Fruit fly (Drosophila melanogaster) whole organism, embryonic: Measurements from ENCODE around the gene Ir31a.
A peak's percentile ranks its signal among the peaks of the same experiment; 100 is the strongest.

ENCODE experiments used
- Bgb ChIP-seq: fragments of 200-800 bp; sonication (Bioruptor generic); IDR thresholded peaks from 2 replicates; pipeline ENCODE4 v1.3.6; 2022; ENCODE audit warnings: missing biosample characterization, missing genetic modification characterization; ENCODE audit not compliant: partially characterized antibody
- Blimp-1 ChIP-seq: fragments of 200-800 bp; sonication (Bioruptor generic); optimal IDR thresholded peaks from 3 replicates; lab custom pipeline; 2018; ENCODE audit warnings: missing biosample characterization, missing genetic modification characterization, mild to moderate bottlenecking, moderate library complexity, missing genetic modification reagents
- CG10267 ChIP-seq: fragments of 200-800 bp; sonication (Bioruptor generic); optimal IDR thresholded peaks from 2 replicates; lab custom pipeline; 2018; ENCODE audit warnings: missing biosample characterization, mild to moderate bottlenecking, missing genetic modification characterization, moderate library complexity
- CG10654 ChIP-seq: fragments of 200-800 bp; sonication (Bioruptor generic); optimal IDR thresholded peaks from 2 replicates; lab custom pipeline; 2016; ENCODE audit warnings: missing biosample characterization, missing genetic modification characterization
- CG11093 ChIP-seq: fragments of 200-800 bp; sonication (Bioruptor generic); IDR thresholded peaks from 3 replicates; pipeline ENCODE4 v1.3.6; 2022; ENCODE audit warnings: missing biosample characterization, missing genetic modification characterization
- CG11398 ChIP-seq: fragments of 200-800 bp; sonication (Bioruptor generic); optimal IDR thresholded peaks from 2 replicates; lab custom pipeline; 2016; ENCODE audit warnings: missing biosample characterization, missing genetic modification characterization
- CG12391 ChIP-seq: fragments of 200-800 bp; sonication (Bioruptor generic); optimal IDR thresholded peaks from 3 replicates; lab custom pipeline; 2018; ENCODE audit warnings: missing biosample characterization, mild to moderate bottlenecking, missing genetic modification characterization, moderate library complexity
- CG15514 ChIP-seq: fragments of 200-800 bp; sonication (Bioruptor generic); optimal IDR thresholded peaks from 3 replicates; lab custom pipeline; 2017; ENCODE audit warnings: missing biosample characterization, missing genetic modification characterization, mild to moderate bottlenecking, moderate library complexity, missing genetic modification reagents
- CG17361 ChIP-seq: fragments of 200-800 bp; sonication (Bioruptor generic); IDR thresholded peaks from 3 replicates; pipeline ENCODE4 v1.3.6; 2022; ENCODE audit warnings: missing biosample characterization, missing genetic modification characterization
- CG30403 ChIP-seq: fragments of 200-800 bp; sonication (Bioruptor generic); optimal IDR thresholded peaks from 3 replicates; lab custom pipeline; 2016; ENCODE audit warnings: missing biosample characterization, missing genetic modification characterization
- CG31441 ChIP-seq: fragments of 200-800 bp; sonication (Bioruptor generic); IDR thresholded peaks from 2 replicates; pipeline ENCODE4 v1.3.6; 2022; ENCODE audit warnings: missing biosample characterization, missing genetic modification characterization
- CG34376 ChIP-seq: fragments of 200-800 bp; sonication (Bioruptor generic); optimal IDR thresholded peaks from 2 replicates; lab custom pipeline; 2018; ENCODE audit warnings: missing biosample characterization, mild to moderate bottlenecking, missing genetic modification characterization
- CTCF ChIP-seq: fragments of 200-800 bp; sonication (Bioruptor generic); optimal IDR thresholded peaks from 2 replicates; lab custom pipeline; 2017; ENCODE audit warnings: missing biosample characterization, mild to moderate bottlenecking, missing genetic modification characterization, moderate library complexity
- Dref ChIP-seq: fragments of 200-800 bp; sonication (Bioruptor generic); IDR thresholded peaks from 2 replicates; pipeline ENCODE4 v1.3.6; 2022; ENCODE audit warnings: missing biosample characterization, missing genetic modification characterization
- ERR ChIP-seq: fragments of 200-800 bp; sonication (Bioruptor generic); optimal IDR thresholded peaks from 2 replicates; lab custom pipeline; 2016; ENCODE audit warnings: missing biosample characterization, missing genetic modification characterization
- Fer3 ChIP-seq: fragments of 200-800 bp; sonication (Bioruptor generic); optimal IDR thresholded peaks from 2 replicates; lab custom pipeline; 2018; ENCODE audit warnings: missing biosample characterization, mild to moderate bottlenecking, missing genetic modification characterization, moderate library complexity
- Hr51 ChIP-seq, 2 experiments: fragments of 200-800 bp; sonication (Bioruptor generic); optimal IDR thresholded peaks; 2 replicates in 1 of 2; 3 replicates in 1 of 2; lab custom pipeline; 2016 to 2018; ENCODE audit warnings: missing biosample characterization in 2 of 2, missing genetic modification characterization in 2 of 2, mild to moderate bottlenecking in 1 of 2, moderate library complexity in 1 of 2
- MBD-R2 ChIP-seq: fragments of 200-800 bp; sonication (Bioruptor generic); IDR thresholded peaks from 2 replicates; pipeline ENCODE4 v1.3.6; 2022; ENCODE audit warnings: missing biosample characterization, missing genetic modification characterization
- Med ChIP-seq: fragments of 200-800 bp; sonication (Bioruptor generic); peaks from one replicate; lab custom pipeline; 2016; ENCODE audit warnings: missing biosample characterization, missing genetic modification characterization, mild to moderate bottlenecking, inconsistent platforms, moderate library complexity
- Nf-YB ChIP-seq: fragments of 200-800 bp; sonication (Bioruptor generic); optimal IDR thresholded peaks from 3 replicates; lab custom pipeline; 2019; ENCODE audit warnings: missing biosample characterization, mild to moderate bottlenecking, missing genetic modification characterization, moderate library complexity
- Opbp ChIP-seq: fragments of 200-800 bp; sonication (Bioruptor generic); IDR thresholded peaks from 3 replicates; pipeline ENCODE4 v1.3.6; 2022; ENCODE audit warnings: missing biosample characterization, missing genetic modification characterization; ENCODE audit not compliant: partially characterized antibody
- Rx ChIP-seq: fragments of 200-800 bp; sonication (Bioruptor generic); IDR thresholded peaks from 2 replicates; pipeline ENCODE4 v1.3.6; 2022; ENCODE audit warnings: missing biosample characterization, missing genetic modification characterization
- Scr ChIP-seq: fragments of 200-800 bp; sonication (Bioruptor generic); IDR thresholded peaks from 2 replicates; pipeline ENCODE4 v1.3.6; 2022; ENCODE audit warnings: missing biosample characterization, missing genetic modification characterization; ENCODE audit not compliant: partially characterized antibody
- Sry-δ ChIP-seq: fragments of 200-800 bp; sonication (Bioruptor generic); optimal IDR thresholded peaks from 2 replicates; lab custom pipeline; 2016; ENCODE audit warnings: missing biosample characterization, missing genetic modification characterization
- Trl ChIP-seq, 3 experiments: fragments of >200 bp in 2 of 3; fragments of 200-800 bp in 1 of 3; sonication (Bioruptor generic) in 1 of 3; optimal IDR thresholded peaks; 2 replicates in 1 of 3; 3 replicates in 2 of 3; lab custom pipeline; 2016 to 2017; ENCODE audit warnings: missing biosample characterization in 1 of 3, missing genetic modification characterization in 1 of 3
- Usf ChIP-seq: fragments of 200-800 bp; sonication (Bioruptor generic); optimal IDR thresholded peaks from 2 replicates; lab custom pipeline; 2017; ENCODE audit warnings: missing genotype, missing biosample characterization, missing genetic modification characterization
- amos ChIP-seq: fragments of 200-800 bp; sonication (Bioruptor generic); IDR thresholded peaks from 2 replicates; pipeline ENCODE4 v1.3.6; 2022; ENCODE audit warnings: missing biosample characterization, missing genetic modification characterization; ENCODE audit not compliant: partially characterized antibody
- ato ChIP-seq: fragments of 200-800 bp; sonication (Bioruptor generic); IDR thresholded peaks from 2 replicates; pipeline ENCODE4 v1.3.6; 2022; ENCODE audit warnings: missing biosample characterization, missing genetic modification characterization; ENCODE audit not compliant: partially characterized antibody
- bbx ChIP-seq: fragments of 200-800 bp; sonication (Bioruptor generic); IDR thresholded peaks from 2 replicates; pipeline ENCODE4 v1.3.6; 2022; ENCODE audit warnings: missing biosample characterization, missing genetic modification characterization; ENCODE audit not compliant: partially characterized antibody
- bigmax ChIP-seq: fragments of 200-800 bp; sonication (Bioruptor generic); optimal IDR thresholded peaks from 2 replicates; lab custom pipeline; 2018; ENCODE audit warnings: missing biosample characterization, mild to moderate bottlenecking, missing genetic modification characterization
- cato ChIP-seq: fragments of 200-800 bp; sonication (Bioruptor generic); optimal IDR thresholded peaks from 2 replicates; lab custom pipeline; 2016; ENCODE audit warnings: missing biosample characterization, missing genetic modification characterization, borderline replicate concordance
- chinmo ChIP-seq: fragments of 200-800 bp; sonication (Bioruptor generic); IDR thresholded peaks from 4 replicates; pipeline ENCODE4 v1.3.6; 2022; ENCODE audit warnings: missing biosample characterization, missing genetic modification characterization; ENCODE audit not compliant: partially characterized antibody
- chm ChIP-seq: fragments of 200-800 bp; sonication (Bioruptor generic); IDR thresholded peaks from 2 replicates; pipeline ENCODE4 v1.3.6; 2022; ENCODE audit warnings: missing biosample characterization, missing genetic modification characterization
- croc ChIP-seq: fragments of 200-800 bp; sonication (Bioruptor generic); conservative IDR thresholded peaks from 3 replicates; pipeline ENCODE4 v1.3.6; 2022; ENCODE audit warnings: missing biosample characterization, missing genetic modification characterization
- danr ChIP-seq: fragments of 200-800 bp; sonication (Bioruptor generic); IDR thresholded peaks from 2 replicates; pipeline ENCODE4 v1.3.6; 2022; ENCODE audit warnings: missing biosample characterization, missing genetic modification characterization
- dmrt11E ChIP-seq: fragments of 200-800 bp; sonication (Bioruptor generic); optimal IDR thresholded peaks from 3 replicates; lab custom pipeline; 2018; ENCODE audit warnings: missing biosample characterization, mild to moderate bottlenecking, missing genetic modification characterization, moderate library complexity
- eve ChIP-seq, 2 experiments: fragments of >200 bp; optimal IDR thresholded peaks; 2 replicates each; lab custom pipeline; 2017; ENCODE audit warnings: missing biosample characterization in 2 of 2, missing genetic modification characterization in 2 of 2
- fd96Cb ChIP-seq: fragments of 200-800 bp; sonication (Bioruptor generic); optimal IDR thresholded peaks from 2 replicates; lab custom pipeline; 2018; ENCODE audit warnings: missing biosample characterization, mild to moderate bottlenecking, missing genetic modification characterization, moderate library complexity
- gro ChIP-seq: fragments of 200-800 bp; sonication (Bioruptor generic); optimal IDR thresholded peaks from 2 replicates; lab custom pipeline; 2016; ENCODE audit warnings: missing biosample characterization, missing genetic modification characterization
- nom ChIP-seq: fragments of 200-800 bp; sonication (Bioruptor generic); optimal IDR thresholded peaks from 2 replicates; lab custom pipeline; 2017; ENCODE audit warnings: missing biosample characterization, missing genetic modification characterization, mild to moderate bottlenecking, moderate library complexity, missing genetic modification reagents
- rib ChIP-seq: fragments of 200-800 bp; sonication (Bioruptor generic); IDR thresholded peaks from 2 replicates; pipeline ENCODE4 v1.3.6; 2022; ENCODE audit warnings: missing biosample characterization, missing genetic modification characterization
- sug ChIP-seq: fragments of 200-800 bp; optimal IDR thresholded peaks from 2 replicates; lab custom pipeline; 2019; ENCODE audit warnings: missing biosample characterization, mild to moderate bottlenecking, missing genetic modification characterization, moderate library complexity
- tll ChIP-seq, 2 experiments: fragments of 200-800 bp in 1 of 2; fragments of >200 bp in 1 of 2; sonication (Bioruptor generic) in 1 of 2; optimal IDR thresholded peaks; 2 replicates each; lab custom pipeline; 2017 to 2019; ENCODE audit warnings: missing biosample characterization in 2 of 2, missing genetic modification characterization in 2 of 2, mild to moderate bottlenecking in 1 of 2, moderate library complexity in 1 of 2
- vvl ChIP-seq: fragments of 200-800 bp; sonication (Bioruptor generic); IDR thresholded peaks from 2 replicates; pipeline ENCODE4 v1.3.6; 2022; ENCODE audit warnings: missing biosample characterization, missing genetic modification characterization

Gene Ir31a

dm6 chr2L:10393467-10393866 lies 11.9 kb upstream of the Ir31a start (continued):
- TF ChIP-seq sug (tag; lab: Kevin White, UChicago) (peak; percentile 99), croc (GFP tag; lab: Robert Waterston, UW) (no peak), gro (no peak), Trl (optimal IDR thresholded peaks at IDR 0.05; lab: Kevin White, UChicago) (no peak), Trl (GFP tag; optimal IDR thresholded peaks at IDR 0.05; lab: Kevin White, UChicago) (no peak), CG10654 (GFP tag; lab: Kevin White, UChicago) (no peak), Bgb (GFP tag; lab: Robert Waterston, UW) (peak; percentile 60), CG34376 (GFP tag; lab: Kevin White, UChicago) (peak; percentile 50), MBD-R2 (GFP tag; lab: Robert Waterston, UW) (no peak), Rx (no peak), danr (no peak), Usf (GFP tag; lab: Kevin White, UChicago) (no peak), CG17361 (GFP tag; lab: Robert Waterston, UW) (no peak), amos (GFP tag; lab: Robert Waterston, UW) (peak; percentile 48; the same call in 1 of the 2 replicates), rib (GFP tag; lab: Robert Waterston, UW) (no peak), CTCF (GFP tag; lab: Kevin White, UChicago) (peak; percentile 4), ato (GFP tag; lab: Robert Waterston, UW) (no peak), dmrt11E (no peak)
- TF ChIP-seq, all 482 proteins: peak for 8

- TF ChIP-seq eve (GFP tag; optimal IDR thresholded peaks at IDR 0.05; lab: Kevin White, UChicago) (peak in 1 of 2 experiments; percentile 13), tll (GFP tag; optimal IDR thresholded peaks at IDR 0.05; lab: Kevin White, UChicago) (no peak)
- TF ChIP-seq, all 482 proteins: peak for 1
Measured at dm6 chr2L:10395035-10395434, 10.3 kb upstream of the Ir31a start.

dm6 chr2L:10395642-10396487 lies 9.5 kb upstream of the Ir31a start, which contains the start of gene Mdh1:
Gene Mdh1, minus strand, starts transcription at chr2L:10396332.
- TF ChIP-seq nom (GFP tag; lab: Kevin White, UChicago), result peak; percentile 52
- TF ChIP-seq CG10267 (tag; lab: Kevin White, UChicago), result no peak
- TF ChIP-seq CG11093 (GFP tag; lab: Robert Waterston, UW), result no peak
- TF ChIP-seq CG31441 (GFP tag; lab: Robert Waterston, UW), result peak; percentile 97
- TF ChIP-seq bbx (GFP tag; lab: Robert Waterston, UW), result peak; percentile 34; the same call in 1 of the 2 replicates
- 0 out of 2 replicates have a peak, but pooled peaks have one; percentile 35 for TF ChIP-seq Scr (GFP tag; lab: Robert Waterston, UW)
- TF ChIP-seq CG11398 (GFP tag; lab: Kevin White, UChicago), result no peak
- TF ChIP-seq chinmo (GFP tag; lab: Robert Waterston, UW), result 0 out of 4 replicates have a peak, but pooled peaks have one; percentile 13
- TF ChIP-seq chm, result no peak
- TF ChIP-seq Fer3 (tag; lab: Kevin White, UChicago), result no peak
- TF ChIP-seq Sry-δ, result peak; percentile 53
- no peak for TF ChIP-seq cato (GFP tag; lab: Kevin White, UChicago)
- peak; percentile 40 for TF ChIP-seq CG12391 (tag; lab: Kevin White, UChicago)
- TF ChIP-seq Hr51 (GFP tag; optimal IDR thresholded peaks at IDR 0.05; lab: Kevin White, UChicago), result no peak
- TF ChIP-seq ERR (GFP tag; lab: Kevin White, UChicago), result peak; percentile 91
- TF ChIP-seq gro, result no peak
- TF ChIP-seq vvl, result peak; percentile 7; the same call in 1 of the 2 replicates
- peak; percentile 6 for TF ChIP-seq Nf-YB
- TF ChIP-seq Med, result peak; percentile 62
- no peak for TF ChIP-seq fd96Cb (tag; lab: Kevin White, UChicago)
- peak; percentile 72 for TF ChIP-seq CG15514
- TF ChIP-seq Opbp, result 0 out of 3 replicates have a peak, but pooled peaks have one; percentile 27
- no peak for TF ChIP-seq Blimp-1 (GFP tag; lab: Kevin White, UChicago)
- no peak for TF ChIP-seq bigmax (GFP tag; lab: Kevin White, UChicago)
- TF ChIP-seq CG30403 (GFP tag; lab: Kevin White, UChicago), result no peak
- peak; percentile 58 for TF ChIP-seq Dref (GFP tag; lab: Robert Waterston, UW)
